Worm (Caenorhabditis elegans): Measurements from ENCODE around the gene syg-2.

Gene syg-2

DNA sequence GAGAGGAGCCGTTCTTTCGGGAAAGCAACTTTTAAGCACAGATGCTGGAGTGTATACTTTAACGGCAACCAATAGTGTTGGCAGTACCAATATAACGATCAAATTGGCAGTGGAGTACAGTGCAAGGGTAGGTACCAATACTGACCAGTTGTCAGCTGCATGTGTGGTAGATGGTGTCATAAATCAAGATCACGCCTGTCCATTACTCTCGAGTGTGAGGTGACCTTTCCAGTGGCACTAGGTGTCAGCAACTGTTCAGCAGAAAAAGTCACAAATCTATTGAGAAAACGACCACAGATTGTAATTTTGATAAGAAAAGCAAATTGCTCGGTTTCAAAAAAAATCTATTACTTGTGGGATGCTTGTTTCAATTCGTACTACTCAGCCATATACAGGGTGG is 4.7 kb downstream of the syg-2 start:
- TF ChIP-seq egl-27 (tag; optimal IDR thresholded peaks at IDR 0.05) (no peak), rnt-1 (tag; optimal IDR thresholded peaks at IDR 0.05) (peak; percentile 66)

DNA sequence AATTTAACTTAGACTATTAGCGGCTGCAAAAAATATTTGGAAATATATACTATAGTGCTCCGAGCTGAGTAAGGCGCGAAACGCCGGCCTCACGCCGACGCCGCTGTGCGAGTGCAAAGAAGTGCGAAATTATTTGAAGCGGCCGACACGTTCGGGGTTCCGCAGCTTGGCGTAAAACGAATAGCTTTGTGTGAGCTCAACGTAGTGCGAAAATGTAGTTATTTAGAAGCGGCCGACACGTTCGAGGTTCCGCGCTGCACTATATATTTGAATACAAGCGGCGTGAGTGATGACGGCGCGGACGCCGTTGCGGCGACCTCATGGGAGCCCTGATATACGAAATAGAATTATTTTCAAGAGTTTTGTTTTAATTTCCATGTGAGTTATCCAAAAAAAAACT is 7.2 kb downstream of the syg-2 start:
- no peak for TF ChIP-seq efl-3 (GFP tag; optimal IDR thresholded peaks at IDR 0.05)
- TF ChIP-seq snpc-4 (tag; optimal IDR thresholded peaks at IDR 0.05) = peak; percentile 65
- no peak for TF ChIP-seq mep-1 (tag; optimal IDR thresholded peaks at IDR 0.05)

DNA sequence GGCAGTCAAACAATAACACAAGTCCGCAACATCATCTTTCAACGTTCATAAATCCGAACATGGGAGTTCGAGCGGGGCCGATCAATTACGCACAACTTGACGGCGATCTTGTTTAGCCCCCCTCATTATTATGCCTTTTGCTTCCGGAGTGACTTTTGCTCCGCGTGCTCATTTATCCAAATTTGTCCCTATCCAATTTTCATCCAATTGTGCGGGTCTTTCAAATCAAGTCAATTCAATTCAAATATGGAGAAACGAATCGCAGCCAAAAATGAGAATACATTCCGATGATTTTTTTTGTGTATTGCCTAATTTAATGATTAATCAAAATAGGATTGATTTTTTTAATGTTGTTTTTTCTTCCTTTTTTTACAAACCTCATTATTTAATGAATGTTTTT is 7.7 kb downstream of the syg-2 start:
- TF ChIP-seq snu-23 (GFP tag; optimal IDR thresholded peaks at IDR 0.05) = no peak
- no peak for TF ChIP-seq mab-9 (GFP tag; IDR thresholded peaks at IDR 0.05)

DNA sequence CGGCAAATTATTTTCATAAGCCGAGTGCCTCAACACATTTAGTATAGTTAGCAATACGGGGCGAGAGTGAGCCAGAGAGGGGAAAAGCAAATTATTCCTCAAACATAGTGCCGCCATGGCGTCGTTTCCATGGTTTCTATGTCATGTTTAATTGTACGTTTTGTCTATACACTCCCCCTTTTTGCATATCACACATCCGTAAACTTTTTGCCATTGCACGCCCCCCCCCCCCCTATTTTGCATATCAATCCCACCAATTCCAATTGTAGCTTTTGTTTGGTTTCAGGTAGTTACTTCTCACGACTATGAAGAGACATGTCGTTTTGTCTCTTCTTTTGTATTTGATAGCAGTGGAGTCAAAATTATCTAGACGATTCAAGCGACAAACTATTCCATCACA is 9.3 kb downstream of the syg-2 start, which contains the start of gene C26G2.2:
Gene C26G2.2 (plus strand): TSS at position 301 of the 400 bp plus-strand sequence.
- TF ChIP-seq nhr-76 (tag; optimal IDR thresholded peaks at IDR 0.05) (no peak), fkh-8 (tag; optimal IDR thresholded peaks at IDR 0.05) (peak; percentile 4)

DNA sequence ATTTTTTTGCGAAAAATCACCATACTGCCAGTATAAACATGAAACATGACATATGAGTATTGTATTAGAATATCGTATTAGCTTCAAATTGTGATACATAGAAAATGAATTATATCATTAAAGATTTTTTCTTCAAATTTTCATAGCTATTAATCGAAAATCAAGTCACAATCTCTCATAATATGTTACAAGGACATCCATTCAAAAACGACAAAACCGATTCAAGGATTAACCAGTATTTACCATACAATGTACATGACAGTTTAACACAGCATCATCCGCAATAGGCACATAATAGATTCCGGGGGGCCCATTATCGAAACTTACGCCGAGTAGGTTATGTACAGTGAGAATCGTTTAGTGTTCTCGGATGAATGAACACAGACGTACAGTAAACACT is 16.5 kb downstream of the syg-2 start:
- TF ChIP-seq efl-1 (optimal IDR thresholded peaks at IDR 0.05) = no peak
- TF ChIP-seq efl-1 (GFP tag; optimal IDR thresholded peaks at IDR 0.05 in 1 of 2) = peak in 1 of 2 experiments; percentile 81
- TF ChIP-seq hpl-2 (GFP tag; optimal IDR thresholded peaks at IDR 0.05) = no peak
- no peak for TF ChIP-seq elt-3 (tag; optimal IDR thresholded peaks at IDR 0.05)
- TF ChIP-seq C16A3.4 (tag; optimal IDR thresholded peaks at IDR 0.05) = no peak
- no peak for TF ChIP-seq nhr-19 (GFP tag; conservative IDR thresholded peaks at IDR 0.05)
- TF ChIP-seq nhr-85 (tag) = peak; percentile 26
- TF ChIP-seq mdl-1 (tag; optimal IDR thresholded peaks at IDR 0.05) = no peak

DNA sequence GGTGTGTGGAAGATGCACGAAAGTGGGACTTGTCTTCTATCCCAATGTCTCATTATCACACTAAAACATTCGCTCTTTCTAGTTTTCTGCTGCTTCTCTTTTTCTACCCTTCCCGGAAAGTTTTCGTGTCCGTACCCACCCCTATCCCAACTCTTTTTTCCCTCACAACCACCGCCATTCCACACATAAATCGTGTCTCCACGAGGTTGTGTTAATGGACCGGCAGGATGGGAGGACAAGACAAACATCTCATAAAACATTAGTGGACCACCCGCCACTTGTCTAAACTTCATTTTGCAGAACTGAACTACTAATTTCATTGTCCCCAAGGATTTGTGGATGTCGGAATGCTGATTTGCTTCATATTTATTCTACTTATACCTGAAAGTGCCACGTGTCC is 19.3 kb downstream of the syg-2 start, which contains the start of gene slt-1:
Gene slt-1 (plus strand): TSS at position 301 of the 400 bp plus-strand sequence.
- TF ChIP-seq nhr-71 (tag; optimal IDR thresholded peaks at IDR 0.05) = peak; percentile 27
- TF ChIP-seq unc-86 (tag; optimal IDR thresholded peaks at IDR 0.05) = no peak
- no peak for TF ChIP-seq C34B4.2 (tag; optimal IDR thresholded peaks at IDR 0.05)
- no peak for TF ChIP-seq ces-1 (GFP tag; optimal IDR thresholded peaks at IDR 0.05)
- no peak for TF ChIP-seq F16B12.6 (tag; optimal IDR thresholded peaks at IDR 0.05)
- no peak for TF ChIP-seq egl-13 (tag; optimal IDR thresholded peaks at IDR 0.05)
- TF ChIP-seq sptf-1 (tag; optimal IDR thresholded peaks at IDR 0.05) = no peak
- no peak for TF ChIP-seq fos-1 (tag; optimal IDR thresholded peaks at IDR 0.05)
- TF ChIP-seq ceh-63 (GFP tag; optimal IDR thresholded peaks at IDR 0.05) = no peak
- no peak for TF ChIP-seq unc-98 (GFP tag; IDR thresholded peaks at IDR 0.05)
- no peak for TF ChIP-seq ceh-88 (GFP tag; IDR thresholded peaks at IDR 0.05)
- no peak for TF ChIP-seq C16A3.4 (tag; optimal IDR thresholded peaks at IDR 0.05)
- TF ChIP-seq vab-15 (tag; optimal IDR thresholded peaks at IDR 0.05) = no peak
- TF ChIP-seq lin-13 (GFP tag; optimal IDR thresholded peaks at IDR 0.05) = no peak
- TF ChIP-seq snu-23 (GFP tag; optimal IDR thresholded peaks at IDR 0.05) = peak; percentile 1
- TF ChIP-seq lir-3 (tag; optimal IDR thresholded peaks at IDR 0.05; ENCODE audit: poor library complexity) = no peak

DNA sequence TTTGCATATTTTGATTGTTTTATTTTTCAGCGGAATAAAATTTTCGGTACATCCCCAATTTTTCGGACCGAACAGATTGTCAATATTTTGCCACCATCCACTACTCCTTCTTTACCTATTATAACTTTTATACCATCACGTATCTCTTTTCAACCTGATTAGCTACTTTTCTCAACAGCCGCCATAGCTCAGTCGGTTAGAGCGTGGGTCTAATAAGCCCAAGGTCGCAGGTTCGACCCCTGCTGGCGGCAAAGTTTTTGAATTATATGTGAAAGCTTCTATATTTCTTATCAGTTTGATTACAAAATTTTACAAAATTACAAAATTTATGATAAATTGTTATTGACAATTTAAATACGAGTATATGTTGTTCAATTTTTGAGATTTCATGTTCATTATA is 24.2 kb downstream of the syg-2 start:
- no peak for TF ChIP-seq pag-3 (tag; optimal IDR thresholded peaks at IDR 0.05; ENCODE audit: borderline replicate concordance, insufficient read depth)
- no peak for TF ChIP-seq unc-62 (GFP tag; optimal IDR thresholded peaks at IDR 0.05)
- TF ChIP-seq nhr-20 (tag; optimal IDR thresholded peaks at IDR 0.05) = no peak
- no peak for TF ChIP-seq alr-1 (tag; optimal IDR thresholded peaks at IDR 0.05; ENCODE audit: borderline replicate concordance)
- TF ChIP-seq dsc-1 (tag; optimal IDR thresholded peaks at IDR 0.05) = no peak
- TF ChIP-seq C34B4.2 (tag; optimal IDR thresholded peaks at IDR 0.05) = no peak
- no peak for TF ChIP-seq mab-9 (GFP tag; IDR thresholded peaks at IDR 0.05)
- TF ChIP-seq C16A3.4 (tag; optimal IDR thresholded peaks at IDR 0.05) = no peak
- TF ChIP-seq lin-15B (tag; optimal IDR thresholded peaks at IDR 0.05) = no peak
- no peak for TF ChIP-seq lin-14 (GFP tag; optimal IDR thresholded peaks at IDR 0.05)
- no peak for TF ChIP-seq fos-1 (tag; optimal IDR thresholded peaks at IDR 0.05)
- TF ChIP-seq C04F5.9 (tag; optimal IDR thresholded peaks at IDR 0.05) = no peak
- no peak for TF ChIP-seq F16B12.6 (tag; optimal IDR thresholded peaks at IDR 0.05)
- no peak for TF ChIP-seq mep-1 (tag; optimal IDR thresholded peaks at IDR 0.05)
- TF ChIP-seq xbp-1 (tag; optimal IDR thresholded peaks at IDR 0.05) = no peak
- no peak for TF ChIP-seq elt-3 (tag; optimal IDR thresholded peaks at IDR 0.05)
- TF ChIP-seq nhr-11 (tag; optimal IDR thresholded peaks at IDR 0.05) = no peak

Data from whole organism, L1 larva.